Fruit fly (Drosophila melanogaster) Kc167 (cell line): ENCODE data around the gene MICU3.

Source experiments
- Myc ChIP-seq: fragments of >200 bp; optimal IDR thresholded peaks from 2 replicates; lab custom pipeline; 2017; ENCODE audit warnings: missing external identifiers
- Sin3A ChIP-seq: fragments of >200 bp; optimal IDR thresholded peaks from 2 replicates; lab custom pipeline; 2018; ENCODE audit warnings: missing external identifiers
- h ChIP-seq: fragments of >200 bp; optimal IDR thresholded peaks from 3 replicates; lab custom pipeline; 2018; ENCODE audit warnings: missing external identifiers
- insv ChIP-seq: fragments of >200 bp; optimal IDR thresholded peaks from 3 replicates; lab custom pipeline; 2018; ENCODE audit warnings: missing external identifiers
- psq ChIP-seq: fragments of >200 bp; optimal IDR thresholded peaks from 2 replicates; lab custom pipeline; 2017; ENCODE audit warnings: missing external identifiers
- ttk ChIP-seq: sonication (Bioruptor generic); optimal IDR thresholded peaks from 2 replicates; lab custom pipeline; 2017; ENCODE audit warnings: missing external identifiers

The MICU3 gene

DNA sequence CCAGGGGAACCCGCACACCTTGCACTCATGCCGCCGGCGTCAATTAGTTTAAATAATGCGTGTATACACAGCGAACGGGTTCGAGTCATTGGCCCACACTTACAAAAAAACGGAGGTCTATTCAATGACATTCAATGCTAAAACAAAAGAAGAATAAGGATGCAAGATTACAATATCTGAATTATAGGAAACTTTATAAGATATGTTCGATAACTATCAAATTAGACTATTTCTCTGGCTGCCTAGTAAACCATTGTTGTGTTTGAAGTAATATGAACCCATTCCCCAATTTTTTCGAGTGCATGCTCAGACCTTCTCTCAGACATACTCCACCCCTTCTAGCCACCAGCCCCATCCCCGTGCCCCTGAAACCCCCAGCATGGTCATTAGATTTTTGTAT, 26.1 kb upstream of the MICU3 start:
- no peak for TF ChIP-seq ttk
- TF ChIP-seq insv (lab: Kevin White, UChicago) = no peak

DNA sequence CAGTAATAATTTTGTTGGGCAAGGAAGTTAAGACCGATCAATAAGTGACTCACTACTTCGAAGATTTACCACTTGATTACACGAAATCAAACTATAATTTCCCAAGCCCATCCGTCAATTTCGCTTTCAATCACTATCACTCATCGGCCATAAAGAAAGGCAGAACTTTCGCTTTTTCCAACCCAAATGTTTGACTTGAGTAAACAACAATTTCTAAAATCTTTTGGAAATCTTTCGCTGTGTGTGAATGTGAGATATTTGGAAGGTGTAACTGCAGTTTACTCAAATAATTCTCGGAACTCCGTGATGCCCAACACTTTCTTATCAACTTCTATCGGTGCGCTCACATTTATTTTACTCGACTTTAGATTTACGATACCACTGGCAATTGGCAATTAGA, 25.0 kb upstream of the MICU3 start:
- TF ChIP-seq h (lab: Kevin White, UChicago) (no peak), psq (lab: Kevin White, UChicago) (no peak), Sin3A (no peak), Myc (lab: Kevin White, UChicago) (no peak), ttk (no peak), insv (lab: Kevin White, UChicago) (no peak)

DNA sequence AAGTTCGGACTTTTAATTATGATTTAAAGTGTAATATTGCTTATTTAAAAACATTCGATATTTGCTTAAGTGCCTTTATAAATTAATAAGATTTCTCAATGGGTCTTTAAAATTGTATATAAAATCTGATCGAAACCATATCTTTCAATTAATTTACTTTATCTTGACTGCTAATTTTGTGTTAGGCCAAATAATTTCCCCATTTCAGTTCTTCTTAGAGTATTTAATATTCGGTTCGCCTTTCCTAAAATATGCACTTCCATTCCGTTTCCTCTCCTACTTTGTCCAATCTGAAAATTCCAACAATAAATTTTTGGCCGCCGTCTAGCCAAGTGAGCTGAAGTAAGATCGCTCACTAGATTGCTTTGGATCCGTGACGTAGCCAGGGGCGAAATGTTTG, 22.6 kb upstream of the MICU3 start:
- TF ChIP-seq Sin3A (no peak), Myc (lab: Kevin White, UChicago) (no peak), h (lab: Kevin White, UChicago) (no peak), psq (lab: Kevin White, UChicago) (no peak), insv (lab: Kevin White, UChicago) (no peak), ttk (no peak)

DNA sequence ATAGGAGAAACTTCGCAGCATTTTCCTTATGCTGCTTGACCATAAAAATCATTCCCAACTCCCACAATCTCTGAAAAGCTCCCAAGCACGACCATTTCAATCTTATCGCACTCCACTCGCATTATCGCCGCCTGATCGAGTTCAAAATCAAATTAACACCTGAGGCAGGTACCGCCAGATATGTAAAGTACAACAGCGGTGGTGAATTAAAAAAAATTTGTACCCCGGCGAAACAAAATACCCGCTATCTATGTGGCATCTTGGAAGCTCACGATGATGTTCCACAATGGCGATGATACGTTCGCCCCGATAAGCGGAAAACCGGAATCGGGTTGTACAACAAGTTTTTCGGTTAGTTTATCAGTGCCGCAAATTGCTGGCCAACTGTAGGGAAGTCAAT, 20.8 kb upstream of the MICU3 start:
- TF ChIP-seq insv (lab: Kevin White, UChicago) = no peak
- no peak for TF ChIP-seq Myc (lab: Kevin White, UChicago)
- no peak for TF ChIP-seq ttk
- no peak for TF ChIP-seq Sin3A
- TF ChIP-seq h (lab: Kevin White, UChicago) = no peak
- no peak for TF ChIP-seq psq (lab: Kevin White, UChicago)

DNA sequence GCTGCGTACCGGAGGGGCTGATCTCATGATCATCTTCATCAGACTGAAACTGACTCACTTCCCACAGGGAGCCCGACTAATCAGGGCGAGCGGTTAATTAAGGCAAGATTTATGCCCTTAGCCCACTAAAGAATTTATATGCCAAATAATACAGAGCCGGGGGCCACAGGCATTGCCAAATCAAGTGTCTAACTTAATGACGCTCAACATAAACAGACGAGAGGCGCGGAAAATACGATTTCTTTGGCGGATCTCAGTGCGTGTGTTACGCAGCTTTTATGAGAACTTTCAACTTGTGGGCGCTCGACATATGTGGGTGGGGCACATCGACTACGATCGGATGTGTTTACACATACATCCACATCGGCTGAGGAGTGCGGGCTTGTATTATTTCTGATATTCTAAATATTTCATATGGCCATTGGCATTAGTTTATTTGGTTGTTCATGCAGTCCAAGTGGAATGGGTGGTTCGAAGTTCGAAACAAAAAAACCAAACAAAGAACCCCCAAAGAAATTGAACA, 20.2 kb upstream of the MICU3 start:
- TF ChIP-seq Myc (lab: Kevin White, UChicago) (no peak), ttk (no peak), insv (lab: Kevin White, UChicago) (no peak), h (lab: Kevin White, UChicago) (no peak), psq (lab: Kevin White, UChicago) (no peak), Sin3A (no peak)

DNA sequence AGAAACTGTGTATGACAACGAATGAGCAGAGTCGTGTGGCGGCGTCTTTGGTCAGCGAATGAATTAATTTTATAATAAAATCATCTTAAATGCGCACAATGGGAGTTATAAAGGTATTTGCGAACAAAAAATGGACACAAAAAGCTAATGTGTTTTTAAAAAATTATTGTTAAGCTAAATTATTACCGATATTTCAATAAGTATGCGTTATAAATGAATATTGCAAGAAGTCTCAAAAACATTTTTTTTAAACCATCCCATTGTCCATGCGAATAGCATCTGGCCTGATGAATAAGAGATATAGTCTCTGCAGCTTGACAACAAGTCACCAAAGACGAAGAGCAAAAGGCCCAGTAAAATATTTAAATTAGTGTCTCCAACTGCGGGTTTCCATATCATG, 16.1 kb upstream of the MICU3 start:
- TF ChIP-seq insv (lab: Kevin White, UChicago) = no peak
- TF ChIP-seq h (lab: Kevin White, UChicago) = no peak
- TF ChIP-seq ttk = no peak
- no peak for TF ChIP-seq Myc (lab: Kevin White, UChicago)
- no peak for TF ChIP-seq psq (lab: Kevin White, UChicago)
- no peak for TF ChIP-seq Sin3A

DNA sequence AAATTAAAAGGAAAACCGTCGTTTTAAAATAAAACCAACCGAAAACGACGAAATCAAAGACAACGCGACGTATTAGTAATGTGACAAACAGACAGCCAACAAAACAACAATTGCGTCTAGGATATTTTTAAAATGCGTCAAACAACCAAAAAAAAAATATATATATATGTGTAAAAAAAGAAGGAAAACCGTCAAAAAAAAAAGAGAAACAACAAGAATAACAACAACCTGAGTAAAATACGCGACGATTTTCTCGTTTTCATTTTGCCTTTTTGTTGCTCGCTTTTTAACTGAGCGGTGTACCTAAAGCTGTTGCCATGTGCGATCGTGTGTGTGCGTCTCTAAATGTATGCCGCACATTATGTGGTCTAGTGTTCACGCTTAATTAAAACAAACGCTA, 13.6 kb upstream of the MICU3 start:
- TF ChIP-seq h (lab: Kevin White, UChicago) (no peak), ttk (no peak), insv (lab: Kevin White, UChicago) (no peak), Sin3A (no peak), psq (lab: Kevin White, UChicago) (no peak), Myc (lab: Kevin White, UChicago) (no peak)

DNA sequence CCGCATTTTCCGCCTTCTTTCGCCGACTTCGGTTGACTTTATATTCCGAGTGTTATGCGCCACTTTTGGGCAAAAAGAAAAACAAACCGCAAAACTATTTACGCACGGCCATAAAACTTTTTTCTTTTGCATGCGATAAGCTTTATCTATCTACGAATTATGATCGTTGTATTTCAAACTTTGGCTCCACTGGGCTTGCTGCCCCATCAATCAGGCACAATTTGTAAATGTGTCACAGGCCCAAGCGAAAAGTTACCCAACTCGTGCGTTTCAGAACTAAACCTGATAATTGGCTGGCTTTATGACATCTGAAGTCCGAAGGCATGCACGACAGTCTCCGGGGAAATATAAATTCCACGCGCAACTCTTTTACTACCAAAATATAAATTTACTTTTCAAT, 13.1 kb upstream of the MICU3 start:
- TF ChIP-seq h (lab: Kevin White, UChicago) = no peak
- no peak for TF ChIP-seq ttk
- TF ChIP-seq Sin3A = no peak
- TF ChIP-seq insv (lab: Kevin White, UChicago) = no peak

DNA sequence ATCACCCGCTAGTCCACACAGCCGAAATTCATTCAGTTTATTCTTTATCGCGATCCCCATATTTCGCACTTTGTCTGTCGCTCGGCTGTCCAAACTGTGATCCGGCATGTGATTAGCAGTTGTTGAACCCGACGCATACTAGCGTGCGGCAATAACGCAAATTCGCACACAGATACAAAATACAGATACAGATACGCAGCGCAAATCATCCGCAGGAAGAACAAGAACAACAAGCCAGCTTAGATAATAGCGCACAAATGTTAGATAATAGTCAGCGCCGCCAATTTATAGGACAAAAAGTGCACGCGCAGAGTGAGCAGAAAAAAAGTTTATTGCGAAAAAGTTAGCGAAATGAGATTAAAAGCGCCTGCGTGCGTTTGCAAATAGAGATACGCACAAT, 12.1 kb upstream of the MICU3 start:
- no peak for TF ChIP-seq ttk
- no peak for TF ChIP-seq Myc (lab: Kevin White, UChicago)
- no peak for TF ChIP-seq psq (lab: Kevin White, UChicago)
- TF ChIP-seq insv (lab: Kevin White, UChicago) = no peak
- no peak for TF ChIP-seq h (lab: Kevin White, UChicago)
- no peak for TF ChIP-seq Sin3A

DNA sequence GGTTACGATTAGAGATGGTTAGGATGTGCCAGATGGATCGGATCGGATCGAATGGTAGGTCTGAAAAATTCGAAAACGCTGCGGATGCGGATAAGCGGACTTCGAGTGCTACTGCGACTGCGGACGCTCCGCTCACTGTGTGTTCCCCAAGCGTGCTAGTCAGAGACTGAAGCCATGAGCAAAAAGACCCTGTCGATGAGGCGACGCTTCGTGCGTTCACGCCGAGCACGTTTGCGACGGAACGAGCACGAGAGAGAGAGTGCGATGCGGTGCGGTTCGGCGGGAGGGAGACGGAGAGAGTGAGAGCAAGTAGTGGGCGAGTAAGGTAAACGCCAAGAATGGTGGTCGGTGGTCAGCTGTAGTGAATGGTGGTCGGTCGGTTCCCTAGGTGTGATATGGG, 10.4 kb upstream of the MICU3 start, which contains the start of gene bnl:
TSS of gene bnl (minus strand) at position 131 of the 400 bp plus-strand sequence.
- TF ChIP-seq insv (lab: Kevin White, UChicago) = no peak
- TF ChIP-seq Sin3A = no peak
- TF ChIP-seq psq (lab: Kevin White, UChicago) = no peak
- no peak for TF ChIP-seq ttk
- TF ChIP-seq Myc (lab: Kevin White, UChicago) = no peak
- TF ChIP-seq h (lab: Kevin White, UChicago) = no peak

DNA sequence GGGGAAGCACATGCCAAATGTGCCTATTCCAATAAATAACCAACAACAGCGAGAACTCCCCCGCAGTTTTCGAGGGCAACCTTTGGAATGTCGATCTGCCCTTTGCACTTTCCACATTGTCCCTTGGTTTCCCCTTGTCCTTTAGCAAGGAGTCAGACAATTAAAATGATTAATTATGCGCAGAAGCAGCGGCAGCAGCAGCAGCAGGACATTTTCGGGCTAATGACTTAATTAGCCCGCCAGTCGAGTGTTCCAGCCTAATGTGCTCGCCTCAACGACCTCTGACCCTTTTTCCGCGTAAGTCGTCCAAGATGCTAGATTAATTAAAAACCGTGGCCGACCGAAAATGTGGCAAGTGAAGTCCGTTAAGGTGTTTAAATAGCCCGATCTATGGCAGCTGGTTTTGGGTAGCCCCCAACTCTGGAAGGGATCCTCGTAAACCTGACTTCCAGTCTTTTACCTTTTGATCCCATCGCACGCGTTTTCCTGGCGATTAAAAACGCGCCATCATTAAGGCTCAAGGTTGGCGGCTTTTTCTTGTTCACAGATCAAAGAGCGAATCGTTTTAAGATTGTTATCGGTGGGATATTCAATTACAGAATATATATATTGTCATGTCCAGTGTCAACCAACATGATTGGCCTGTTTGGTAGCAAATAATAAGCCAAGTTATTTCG, 8.0 kb upstream of the MICU3 start:
- TF ChIP-seq Myc (lab: Kevin White, UChicago) = no peak

DNA sequence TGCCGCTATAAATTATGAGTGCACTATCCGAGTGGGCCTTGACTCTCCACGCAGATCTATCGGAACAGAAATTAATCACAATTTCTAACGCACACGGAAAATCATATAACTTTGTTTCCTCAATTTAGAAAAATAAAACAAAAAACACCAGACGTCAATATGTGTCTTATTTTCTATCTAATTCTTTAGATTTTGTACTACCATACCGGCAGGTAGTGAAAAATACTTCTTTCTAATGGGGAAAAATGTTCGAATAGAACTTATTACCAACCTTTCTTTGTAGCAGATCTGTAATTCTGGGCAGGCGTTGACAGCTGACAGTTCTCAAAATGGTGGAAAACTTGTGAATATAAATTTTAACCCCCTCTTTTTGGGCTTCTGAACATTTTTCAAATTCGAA, 6.6 kb upstream of the MICU3 start, which contains the start of gene CG31459:
TSS of gene CG31459 (plus strand) at position 301 of the 400 bp plus-strand sequence.
- no peak for TF ChIP-seq ttk
- no peak for TF ChIP-seq insv (lab: Kevin White, UChicago)
- no peak for TF ChIP-seq Myc (lab: Kevin White, UChicago)
- TF ChIP-seq Sin3A = no peak
- TF ChIP-seq h (lab: Kevin White, UChicago) = no peak
- no peak for TF ChIP-seq psq (lab: Kevin White, UChicago)

DNA sequence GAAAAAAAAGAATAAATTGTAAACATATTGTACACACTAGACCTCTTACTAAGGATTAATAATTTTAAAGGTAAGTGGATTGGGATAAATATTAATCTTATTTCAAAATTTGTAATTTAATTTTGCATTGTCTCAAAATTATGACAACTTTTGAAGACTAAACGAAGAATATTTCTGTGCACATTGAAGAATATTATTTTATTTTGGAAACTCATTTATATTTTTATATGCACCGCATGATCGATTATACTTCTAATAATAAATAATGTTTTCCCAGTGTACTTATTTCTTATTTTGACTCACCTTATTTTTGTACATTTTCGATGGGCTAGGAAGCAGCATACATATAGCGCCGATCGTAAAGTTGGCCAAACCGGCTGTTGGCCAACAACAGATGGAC, 3.2 kb upstream of the MICU3 start:
- no peak for TF ChIP-seq insv (lab: Kevin White, UChicago)
- TF ChIP-seq h (lab: Kevin White, UChicago) = no peak
- TF ChIP-seq psq (lab: Kevin White, UChicago) = no peak
- TF ChIP-seq ttk = no peak
- no peak for TF ChIP-seq Sin3A
- no peak for TF ChIP-seq Myc (lab: Kevin White, UChicago)
